Fruit fly (Drosophila melanogaster) Kc167 (cell line): ENCODE data around the gene CG5171.

Experiments
- Myc ChIP-seq: fragments of >200 bp; optimal IDR thresholded peaks from 2 replicates; lab custom pipeline; 2017; ENCODE audit warnings: missing external identifiers
- Sin3A ChIP-seq: fragments of >200 bp; optimal IDR thresholded peaks from 2 replicates; lab custom pipeline; 2018; ENCODE audit warnings: missing external identifiers
- h ChIP-seq: fragments of >200 bp; optimal IDR thresholded peaks from 3 replicates; lab custom pipeline; 2018; ENCODE audit warnings: missing external identifiers
- insv ChIP-seq: fragments of >200 bp; optimal IDR thresholded peaks from 3 replicates; lab custom pipeline; 2018; ENCODE audit warnings: missing external identifiers
- psq ChIP-seq: fragments of >200 bp; optimal IDR thresholded peaks from 2 replicates; lab custom pipeline; 2017; ENCODE audit warnings: missing external identifiers
- ttk ChIP-seq: sonication (Bioruptor generic); optimal IDR thresholded peaks from 2 replicates; lab custom pipeline; 2017; ENCODE audit warnings: missing external identifiers

dm6 chr2L:7376157-7376556 is 25.0 kb upstream of the CG5171 start:
- no peak for TF ChIP-seq psq (lab: Kevin White, UChicago)
- no peak for TF ChIP-seq h (lab: Kevin White, UChicago)
- no peak for TF ChIP-seq Myc (lab: Kevin White, UChicago)
- no peak for TF ChIP-seq insv (lab: Kevin White, UChicago)
- TF ChIP-seq ttk (lab: Kevin White, UChicago): no peak
- TF ChIP-seq Sin3A: no peak
